Worm (Caenorhabditis elegans) whole organism, L4 larva: ENCODE results near the gene ndua-7.

Experiments used
- F26F4.8 ChIP-seq: fragments of 200-800 bp; sonication (Bioruptor generic); conservative IDR thresholded peaks from 2 replicates; pipeline ENCODE4 v1.3.6; 2022; ENCODE audit warnings: missing genetic modification characterization, missing compliant biosample characterization
- F37D6.2 ChIP-seq: sonication (generic microtip); optimal IDR thresholded peaks from 2 replicates; lab custom pipeline; 2016; ENCODE audit warnings: mild to moderate bottlenecking, missing genetic modification characterization, missing compliant biosample characterization
- F44E2.7 ChIP-seq: fragments of 200-800 bp; sonication (Bioruptor generic); IDR thresholded peaks from 2 replicates; pipeline ENCODE4 v2.1.2; 2022; ENCODE audit warnings: missing genetic modification characterization, missing compliant biosample characterization
- T20F7.1 ChIP-seq: fragments of 200-800 bp; sonication (Bioruptor generic); optimal IDR thresholded peaks from 2 replicates; lab custom pipeline; 2018; ENCODE audit warnings: mild to moderate bottlenecking, missing genetic modification characterization, missing compliant biosample characterization
- T26A8.4 ChIP-seq: fragments of 200-800 bp; sonication (Bioruptor generic); IDR thresholded peaks from 2 replicates; pipeline ENCODE4 v1.3.6; 2022; ENCODE audit warnings: missing genetic modification characterization, missing compliant biosample characterization
- Y105C5A.15 ChIP-seq: fragments of 200-800 bp; sonication (Bioruptor generic); IDR thresholded peaks from 2 replicates; pipeline ENCODE4 v1.3.6; 2022; ENCODE audit warnings: missing genetic modification characterization, missing compliant biosample characterization
- Y48G9A.11 ChIP-seq: fragments of 200-800 bp; sonication (Bioruptor generic); IDR thresholded peaks from 2 replicates; pipeline ENCODE4 v1.3.6; 2022; ENCODE audit warnings: missing genetic modification reagents, missing genetic modification characterization, missing compliant biosample characterization
- Y75B8A.6 ChIP-seq: fragments of 200-800 bp; sonication (Bioruptor generic); IDR thresholded peaks from 2 replicates; pipeline ENCODE4 v1.3.6; 2022; ENCODE audit warnings: missing genetic modification reagents, missing genetic modification characterization, missing compliant biosample characterization
- ama-1 ChIP-seq: fragments of 150-350 bp; optimal IDR thresholded peaks from 2 replicates; lab custom pipeline; 2014; ENCODE audit warnings: inconsistent platforms, mixed read lengths
- ceh-20 ChIP-seq: fragments of 200-800 bp; sonication (Bioruptor generic); IDR thresholded peaks from 2 replicates; pipeline ENCODE4 v1.3.6; 2022; ENCODE audit warnings: missing genetic modification reagents, missing genetic modification characterization, missing compliant biosample characterization
- ceh-28 ChIP-seq: fragments of 150-350 bp; optimal IDR thresholded peaks from 2 replicates; lab custom pipeline; 2014; ENCODE audit warnings: missing biosample characterization, missing genetic modification reagents, missing genetic modification characterization
- ceh-44 ChIP-seq: fragments of 200-800 bp; sonication (Bioruptor generic); IDR thresholded peaks from 2 replicates; pipeline ENCODE4 v1.3.6; 2022; ENCODE audit warnings: missing genetic modification reagents, missing genetic modification characterization, missing compliant biosample characterization
- ceh-62 ChIP-seq: sonication (generic microtip); optimal IDR thresholded peaks from 2 replicates; lab custom pipeline; 2017; ENCODE audit warnings: missing biosample characterization, missing genetic modification characterization
- ceh-82 ChIP-seq: sonication (generic microtip); optimal IDR thresholded peaks from 2 replicates; lab custom pipeline; 2017; ENCODE audit warnings: missing biosample characterization, missing genetic modification characterization
- cey-2 ChIP-seq: sonication (generic microtip); optimal IDR thresholded peaks from 3 replicates; lab custom pipeline; 2017; ENCODE audit warnings: missing genetic modification characterization, mild to moderate bottlenecking, missing compliant biosample characterization, antibody characterized with exemption, borderline replicate concordance; ENCODE audit not compliant: insufficient read depth
- daf-19 ChIP-seq: fragments of 200-800 bp; sonication (Bioruptor generic); conservative IDR thresholded peaks from 2 replicates; pipeline ENCODE4 v1.3.6; 2022; ENCODE audit warnings: missing genetic modification characterization, missing compliant biosample characterization
- dmd-6 ChIP-seq: fragments of 200-800 bp; sonication (Bioruptor generic); IDR thresholded peaks from 2 replicates; pipeline ENCODE4 v1.3.6; 2022; ENCODE audit warnings: missing genetic modification reagents, missing genetic modification characterization, missing compliant biosample characterization
- dmd-8 ChIP-seq: fragments of 200-800 bp; sonication (Bioruptor generic); IDR thresholded peaks from 2 replicates; pipeline ENCODE4 v1.3.6; 2022; ENCODE audit warnings: missing genetic modification characterization, missing compliant biosample characterization
- dpl-1 ChIP-seq: fragments of 150-350 bp; optimal IDR thresholded peaks from 2 replicates; lab custom pipeline; 2014; ENCODE audit warnings: missing biosample characterization, missing genetic modification reagents, missing genetic modification characterization
- duxl-1 ChIP-seq: sonication (generic microtip); optimal IDR thresholded peaks from 2 replicates; lab custom pipeline; 2016; ENCODE audit warnings: mild to moderate bottlenecking, missing genetic modification characterization, moderate library complexity, missing compliant biosample characterization; ENCODE audit not compliant: poor library complexity
- egl-43 ChIP-seq: fragments of 200-800 bp; sonication (Bioruptor generic); IDR thresholded peaks from 2 replicates; pipeline ENCODE4 v1.3.6; 2022; ENCODE audit warnings: missing genetic modification reagents, missing genetic modification characterization, missing compliant biosample characterization
- hif-1 ChIP-seq, 2 experiments: sonication (generic microtip); optimal IDR thresholded peaks; 2 replicates each; lab custom pipeline; 2016 to 2017; ENCODE audit warnings: missing compliant biosample characterization in 2 of 2, missing genetic modification characterization in 2 of 2, missing genetic modification reagents in 2 of 2, missing genotype in 2 of 2, mild to moderate bottlenecking in 1 of 2
- hlh-30 ChIP-seq: sonication (generic microtip); optimal IDR thresholded peaks from 2 replicates; lab custom pipeline; 2017; ENCODE audit warnings: antibody characterized with exemption, mild to moderate bottlenecking, missing genetic modification characterization, missing compliant biosample characterization; ENCODE audit not compliant: insufficient read depth
- madf-5 ChIP-seq, 2 experiments: fragments of 200-800 bp; sonication (Bioruptor generic); IDR thresholded peaks; 2 replicates each; pipeline ENCODE4 v1.3.6; 2022; ENCODE audit warnings: missing compliant biosample characterization in 2 of 2, missing genetic modification characterization in 2 of 2
- mdl-1 ChIP-seq, 2 experiments: fragments of 150-350 bp in 1 of 2; sonication (generic microtip) in 1 of 2; optimal IDR thresholded peaks; 2 replicates each; lab custom pipeline; 2014 to 2017; ENCODE audit warnings: missing biosample characterization in 2 of 2, missing genetic modification characterization in 2 of 2
- mes-2 ChIP-seq: sonication (generic microtip); optimal IDR thresholded peaks from 2 replicates; lab custom pipeline; 2016; ENCODE audit warnings: missing genotype, mild to moderate bottlenecking, missing genetic modification characterization, missing compliant biosample characterization; ENCODE audit not compliant: poor library complexity, severe bottlenecking
- nhr-102 ChIP-seq: sonication (generic microtip); optimal IDR thresholded peaks from 2 replicates; lab custom pipeline; 2016; ENCODE audit warnings: mild to moderate bottlenecking, missing genetic modification characterization, moderate library complexity, missing compliant biosample characterization
- nhr-28 ChIP-seq: fragments of 150-350 bp; optimal IDR thresholded peaks from 2 replicates; lab custom pipeline; 2014; ENCODE audit warnings: missing biosample characterization, missing genetic modification characterization
- nhr-42 ChIP-seq: fragments of 200-800 bp; sonication (Bioruptor generic); IDR thresholded peaks from 2 replicates; pipeline ENCODE4 v1.3.6; 2022; ENCODE audit warnings: missing genetic modification characterization, missing compliant biosample characterization
- nhr-48 ChIP-seq: sonication (generic microtip); optimal IDR thresholded peaks from 2 replicates; lab custom pipeline; 2016; ENCODE audit warnings: mild to moderate bottlenecking, missing genetic modification characterization, missing compliant biosample characterization
- nhr-6 ChIP-seq: fragments of 150-350 bp; optimal IDR thresholded peaks from 2 replicates; lab custom pipeline; 2014; ENCODE audit warnings: missing biosample characterization, missing genetic modification characterization
- pha-4 ChIP-seq, 2 experiments: fragments of 150-350 bp in 1 of 2; fragments of 200-800 bp in 1 of 2; sonication (Bioruptor generic) in 1 of 2; IDR thresholded peaks in 1 of 2; optimal IDR thresholded peaks in 1 of 2; 2 replicates each; pipeline versions ENCODE4 v1.3.6 to Lab custom; 2014 to 2022; ENCODE audit warnings: missing genetic modification characterization in 2 of 2, missing genetic modification reagents in 2 of 2, missing biosample characterization in 1 of 2, missing compliant biosample characterization in 1 of 2
- php-3 ChIP-seq: fragments of 200-800 bp; sonication (Bioruptor generic); IDR thresholded peaks from 2 replicates; pipeline ENCODE4 v1.3.6; 2022; ENCODE audit warnings: missing genetic modification reagents, missing genetic modification characterization, missing compliant biosample characterization
- saeg-2 ChIP-seq: fragments of 200-800 bp; sonication (Bioruptor generic); IDR thresholded peaks from 2 replicates; pipeline ENCODE4 v1.3.6; 2022; ENCODE audit warnings: missing genetic modification reagents, missing genetic modification characterization, missing compliant biosample characterization
- skn-1 ChIP-seq: fragments of 150-350 bp; optimal IDR thresholded peaks from 2 replicates; lab custom pipeline; 2014; ENCODE audit warnings: missing biosample characterization, missing genetic modification characterization
- spr-1 ChIP-seq: sonication (generic microtip); optimal IDR thresholded peaks from 2 replicates; lab custom pipeline; 2016; ENCODE audit warnings: mild to moderate bottlenecking, missing genetic modification characterization, missing compliant biosample characterization
- spr-3 ChIP-seq: fragments of 200-800 bp; sonication (Bioruptor generic); optimal IDR thresholded peaks from 2 replicates; lab custom pipeline; 2018; ENCODE audit warnings: mild to moderate bottlenecking, missing genetic modification characterization, missing compliant biosample characterization
- tag-97 ChIP-seq: fragments of 200-800 bp; sonication (Bioruptor generic); IDR thresholded peaks from 2 replicates; pipeline ENCODE4 v1.3.6; 2022; ENCODE audit warnings: missing genetic modification characterization, missing compliant biosample characterization
- unc-39 ChIP-seq: sonication (generic microtip); optimal IDR thresholded peaks from 2 replicates; lab custom pipeline; 2017; ENCODE audit warnings: missing biosample characterization, missing genetic modification characterization
- unc-62 ChIP-seq, 3 experiments: fragments of 150-350 bp in 1 of 3; sonication (generic microtip); optimal IDR thresholded peaks in 2 of 3; peaks in 1 of 3; 1 replicate in 1 of 3; 2 replicates in 2 of 3; lab custom pipeline; 2014 to 2017; ENCODE audit warnings: missing biosample characterization in 3 of 3, missing genetic modification characterization in 3 of 3, missing genetic modification reagents in 3 of 3, missing genotype in 1 of 3
- vab-7 ChIP-seq: fragments of 200-800 bp; sonication (Bioruptor generic); IDR thresholded peaks from 2 replicates; pipeline ENCODE4 v1.3.6; 2022; ENCODE audit warnings: missing genetic modification reagents, missing genetic modification characterization, missing compliant biosample characterization
- zfp-2 ChIP-seq: sonication (generic microtip); optimal IDR thresholded peaks from 2 replicates; lab custom pipeline; 2016; ENCODE audit warnings: mild to moderate bottlenecking, missing genetic modification characterization, missing compliant biosample characterization
- zfp-3 ChIP-seq: fragments of 200-800 bp; sonication (Bioruptor generic); conservative IDR thresholded peaks from 2 replicates; pipeline ENCODE4 v1.3.6; 2022; ENCODE audit warnings: missing genetic modification reagents, missing genetic modification characterization, missing compliant biosample characterization
- ztf-7 ChIP-seq: fragments of 150-350 bp; optimal IDR thresholded peaks from 2 replicates; lab custom pipeline; 2014; ENCODE audit warnings: missing biosample characterization, missing genetic modification characterization

The ndua-7 gene

ce11 chrII:13461604-13462375 is 32.6 kb downstream of the ndua-7 start (continued):
- TF ChIP-seq dpl-1 (GFP tag; lab: Kevin White, UChicago) (peak; percentile 25), F26F4.8 (GFP tag; lab: Robert Waterston, UW) (no peak), dmd-8 (GFP tag; lab: Robert Waterston, UW) (no peak; the same call in 1 of the 2 replicates), nhr-6 (tag; lab: Kevin White, UChicago) (no peak), Y48G9A.11 (no peak), madf-5 (GFP tag; IDR thresholded peaks at IDR 0.05; lab: Robert Waterston, UW) (0 out of 4 replicates have a peak, but pooled peaks have one; percentile 15 to 22), ceh-62 (no peak), ztf-7 (tag; lab: Kevin White, UChicago) (no peak), nhr-42 (peak; percentile 42; the same call in 1 of the 2 replicates), T20F7.1 (peak; percentile 72), spr-1 (peak; percentile 38), daf-19 (GFP tag; lab: Robert Waterston, UW) (no peak), ceh-82 (tag; lab: Kevin White, UChicago) (no peak), nhr-28 (tag; lab: Kevin White, UChicago) (peak; percentile 89), ceh-44 (GFP tag; lab: Robert Waterston, UW) (no peak)

ce11 chrII:13460592-13461395 is 33.6 kb downstream of the ndua-7 start, which contains the start of gene pqn-27:
Gene pqn-27 (minus strand): TSS chrII:13460642.
- TF ChIP-seq php-3 (peak; percentile 79; the same call in 1 of the 2 replicates), zfp-2 (no peak), cey-2 (tag; lab: Kevin White, UChicago) (peak; percentile 22), pha-4 (GFP tag; IDR thresholded peaks at IDR 0.05; lab: Robert Waterston, UW) (peak; percentile 55; the same call in 1 of the 2 replicates), pha-4 (tag; optimal IDR thresholded peaks at IDR 0.05; lab: Kevin White, UChicago) (no peak), vab-7 (0 out of 2 replicates have a peak, but pooled peaks have one; percentile 20), ceh-28 (no peak), T26A8.4 (GFP tag; lab: Robert Waterston, UW) (peak; percentile 96), spr-3 (GFP tag; lab: Kevin White, UChicago) (peak; percentile 15), tag-97 (no peak), Y75B8A.6 (GFP tag; lab: Robert Waterston, UW) (peak; percentile 34; the same call in 1 of the 2 replicates), hif-1 (tag; optimal IDR thresholded peaks at IDR 0.05; lab: Kevin White, UChicago) (peak; percentile 29 to 73), unc-39 (tag; lab: Kevin White, UChicago) (no peak), dmd-6 (peak; percentile 77), ceh-20 (GFP tag; lab: Robert Waterston, UW) (peak; percentile 81), mes-2 (tag; lab: Kevin White, UChicago) (peak; percentile 70), Y105C5A.15 (GFP tag; lab: Robert Waterston, UW) (no peak), saeg-2 (GFP tag; lab: Robert Waterston, UW) (peak; percentile 68), nhr-48 (tag; lab: Kevin White, UChicago) (peak; percentile 72), egl-43 (GFP tag; lab: Robert Waterston, UW) (no peak), duxl-1 (no peak), madf-5 (GFP tag; IDR thresholded peaks at IDR 0.05; lab: Robert Waterston, UW) (no peak), hlh-30 (tag; lab: Kevin White, UChicago) (peak; percentile 66), unc-62 (GFP tag; optimal IDR thresholded peaks at IDR 0.05 in 1 of 2; lab: Kevin White, UChicago) (peak in 1 of 2 experiments; percentile 93), unc-62 (tag; optimal IDR thresholded peaks at IDR 0.05; lab: Kevin White, UChicago) (no peak), spr-1 (peak; percentile 51), mdl-1 (tag; optimal IDR thresholded peaks at IDR 0.05; lab: Kevin White, UChicago) (peak in 1 of 2 experiments; percentile 61), F44E2.7 (no peak), zfp-3 (GFP tag; lab: Robert Waterston, UW) (peak; percentile 87), ama-1 (lab: Kevin White, UChicago) (peak; percentile 97), nhr-102 (peak; percentile 59), nhr-6 (tag; lab: Kevin White, UChicago) (peak; percentile 73), T20F7.1 (no peak), skn-1 (tag; lab: Kevin White, UChicago) (no peak), F37D6.2 (tag; lab: Kevin White, UChicago) (no peak)
